Fruit fly (Drosophila melanogaster) whole organism, embryonic: ENCODE results near the gene CG15141.

Experiments used
- CG11085 ChIP-seq: fragments of 200-800 bp; sonication (Bioruptor generic); IDR thresholded peaks from 2 replicates; pipeline ENCODE4 v1.3.6; 2022; ENCODE audit warnings: missing biosample characterization, missing genetic modification characterization
- CG11695 ChIP-seq: fragments of 200-800 bp; sonication (Bioruptor generic); IDR thresholded peaks from 3 replicates; pipeline ENCODE4 v1.3.6; 2022; ENCODE audit warnings: missing biosample characterization, missing genetic modification characterization
- CG12659 ChIP-seq: fragments of 200-800 bp; sonication (Bioruptor generic); optimal IDR thresholded peaks from 3 replicates; lab custom pipeline; 2017; ENCODE audit warnings: mild to moderate bottlenecking, missing biosample characterization, missing genetic modification reagents, missing genetic modification characterization
- CG15011 ChIP-seq: fragments of 200-800 bp; sonication (Bioruptor generic); optimal IDR thresholded peaks from 3 replicates; lab custom pipeline; 2018; ENCODE audit warnings: missing biosample characterization, mild to moderate bottlenecking, missing genetic modification characterization
- CG16815 ChIP-seq: fragments of 200-800 bp; sonication (Bioruptor generic); optimal IDR thresholded peaks from 3 replicates; lab custom pipeline; 2017; ENCODE audit warnings: missing biosample characterization, mild to moderate bottlenecking, missing genetic modification characterization
- CG2199 ChIP-seq: fragments of 200-800 bp; sonication (Bioruptor generic); IDR thresholded peaks from 3 replicates; pipeline ENCODE4 v1.3.6; 2022; ENCODE audit warnings: missing biosample characterization, missing genetic modification characterization
- CG34376 ChIP-seq: fragments of 200-800 bp; sonication (Bioruptor generic); optimal IDR thresholded peaks from 2 replicates; lab custom pipeline; 2018; ENCODE audit warnings: missing biosample characterization, mild to moderate bottlenecking, missing genetic modification characterization
- CG6813 ChIP-seq: fragments of 200-800 bp; sonication (Bioruptor generic); optimal IDR thresholded peaks from 2 replicates; lab custom pipeline; 2017; ENCODE audit warnings: missing biosample characterization, missing genetic modification characterization, mild to moderate bottlenecking, moderate library complexity, missing genetic modification reagents
- CG7745 ChIP-seq: fragments of 200-800 bp; sonication (Bioruptor generic); optimal IDR thresholded peaks from 2 replicates; lab custom pipeline; 2018; ENCODE audit warnings: missing biosample characterization, mild to moderate bottlenecking, missing genetic modification characterization, moderate library complexity
- CG7928 ChIP-seq: fragments of 200-800 bp; sonication (Bioruptor generic); optimal IDR thresholded peaks from 2 replicates; lab custom pipeline; 2017; ENCODE audit warnings: missing biosample characterization, mild to moderate bottlenecking, missing genetic modification characterization
- CG7987 ChIP-seq: fragments of 200-800 bp; sonication (Bioruptor generic); optimal IDR thresholded peaks from 2 replicates; lab custom pipeline; 2018; ENCODE audit warnings: missing biosample characterization, mild to moderate bottlenecking, missing genetic modification characterization, moderate library complexity
- CG8281 ChIP-seq: fragments of 200-800 bp; sonication (Bioruptor generic); optimal IDR thresholded peaks from 2 replicates; lab custom pipeline; 2018; ENCODE audit warnings: missing biosample characterization, mild to moderate bottlenecking, missing genetic modification characterization, moderate library complexity
- CG9215 ChIP-seq: fragments of 200-800 bp; sonication (Bioruptor generic); IDR thresholded peaks from 2 replicates; pipeline ENCODE4 v1.3.6; 2022; ENCODE audit warnings: missing biosample characterization, missing genetic modification characterization
- CG9609 ChIP-seq: fragments of 200-800 bp; sonication (Bioruptor generic); optimal IDR thresholded peaks from 3 replicates; lab custom pipeline; 2016; ENCODE audit warnings: missing biosample characterization, missing genetic modification characterization
- Dll ChIP-seq: fragments of 200-800 bp; sonication (Bioruptor generic); IDR thresholded peaks from 4 replicates; pipeline ENCODE4 v1.3.6; 2022; ENCODE audit warnings: missing biosample characterization, missing genetic modification characterization; ENCODE audit not compliant: partially characterized antibody
- Doc3 ChIP-seq: fragments of 200-800 bp; sonication (Bioruptor generic); IDR thresholded peaks from 3 replicates; pipeline ENCODE4 v1.3.6; 2022; ENCODE audit warnings: missing biosample characterization, missing genetic modification characterization; ENCODE audit not compliant: partially characterized antibody
- GATAe ChIP-seq: fragments of 200-800 bp; sonication (Bioruptor generic); conservative IDR thresholded peaks from 2 replicates; pipeline ENCODE4 v1.3.6; 2022; ENCODE audit warnings: missing biosample characterization, missing genetic modification characterization
- Mad ChIP-seq: fragments of 200-800 bp; sonication (Bioruptor generic); optimal IDR thresholded peaks from 2 replicates; lab custom pipeline; 2016; ENCODE audit warnings: missing biosample characterization, missing genetic modification characterization
- Mes4 ChIP-seq: fragments of 200-800 bp; sonication (Bioruptor generic); optimal IDR thresholded peaks from 2 replicates; lab custom pipeline; 2016; ENCODE audit warnings: missing biosample characterization, missing genetic modification characterization
- NfI ChIP-seq: fragments of 200-800 bp; sonication (Bioruptor generic); optimal IDR thresholded peaks from 3 replicates; lab custom pipeline; 2018; ENCODE audit warnings: missing biosample characterization, mild to moderate bottlenecking, missing genetic modification characterization, moderate library complexity
- Oaz ChIP-seq: fragments of 200-800 bp; sonication (Bioruptor generic); IDR thresholded peaks from 2 replicates; pipeline ENCODE4 v1.3.6; 2022; ENCODE audit warnings: missing biosample characterization, missing genetic modification characterization
- Tbp ChIP-seq: fragments of >200 bp; optimal IDR thresholded peaks from 2 replicates; lab custom pipeline; 2018; ENCODE audit warnings: missing biosample characterization, missing genetic modification characterization
- Trl ChIP-seq, 3 experiments: fragments of >200 bp in 2 of 3; fragments of 200-800 bp in 1 of 3; sonication (Bioruptor generic) in 1 of 3; optimal IDR thresholded peaks; 2 replicates in 1 of 3; 3 replicates in 2 of 3; lab custom pipeline; 2016 to 2017; ENCODE audit warnings: missing biosample characterization in 1 of 3, missing genetic modification characterization in 1 of 3
- ac ChIP-seq: fragments of 200-800 bp; sonication (Bioruptor generic); optimal IDR thresholded peaks from 3 replicates; lab custom pipeline; 2017; ENCODE audit warnings: missing biosample characterization, mild to moderate bottlenecking, missing genetic modification characterization
- al ChIP-seq: fragments of 200-800 bp; sonication (Bioruptor generic); IDR thresholded peaks from 2 replicates; pipeline ENCODE4 v1.3.6; 2022; ENCODE audit warnings: missing biosample characterization, missing genetic modification characterization
- bab2 ChIP-seq: fragments of 200-800 bp; sonication (Bioruptor generic); optimal IDR thresholded peaks from 2 replicates; lab custom pipeline; 2016; ENCODE audit warnings: missing biosample characterization, missing genetic modification characterization
- chn ChIP-seq: fragments of 200-800 bp; sonication (Bioruptor generic); optimal IDR thresholded peaks from 2 replicates; lab custom pipeline; 2016; ENCODE audit warnings: missing biosample characterization, missing genetic modification characterization
- dm ChIP-seq: fragments of 200-800 bp; sonication (Bioruptor generic); optimal IDR thresholded peaks from 3 replicates; lab custom pipeline; 2016; ENCODE audit warnings: missing biosample characterization, missing genetic modification characterization
- ewg ChIP-seq: fragments of 200-800 bp; sonication (Bioruptor generic); optimal IDR thresholded peaks from 3 replicates; lab custom pipeline; 2017; ENCODE audit warnings: mild to moderate bottlenecking, missing biosample characterization, missing genetic modification reagents, missing genetic modification characterization
- exex ChIP-seq: fragments of 200-800 bp; sonication (Bioruptor generic); optimal IDR thresholded peaks from 4 replicates; lab custom pipeline; 2018; ENCODE audit warnings: missing biosample characterization, mild to moderate bottlenecking, missing genetic modification characterization, moderate library complexity
- gro ChIP-seq: fragments of 200-800 bp; sonication (Bioruptor generic); optimal IDR thresholded peaks from 2 replicates; lab custom pipeline; 2016; ENCODE audit warnings: missing biosample characterization, missing genetic modification characterization
- kay ChIP-seq: fragments of 200-800 bp; sonication (Bioruptor generic); optimal IDR thresholded peaks from 2 replicates; lab custom pipeline; 2016; ENCODE audit warnings: missing biosample characterization, missing genetic modification characterization
- lola ChIP-seq, 3 experiments: fragments of >200 bp in 2 of 3; fragments of 200-800 bp in 1 of 3; sonication (Bioruptor generic) in 1 of 3; optimal IDR thresholded peaks; 2 replicates each; lab custom pipeline; 2017 to 2019; ENCODE audit warnings: missing biosample characterization in 3 of 3, missing genetic modification characterization in 3 of 3, mild to moderate bottlenecking in 1 of 3, moderate library complexity in 1 of 3
- maf-S ChIP-seq: fragments of 200-800 bp; sonication (Bioruptor generic); optimal IDR thresholded peaks from 2 replicates; lab custom pipeline; 2016; ENCODE audit warnings: missing biosample characterization, missing genetic modification characterization
- mirr ChIP-seq: fragments of 200-800 bp; sonication (Bioruptor generic); optimal IDR thresholded peaks from 3 replicates; lab custom pipeline; 2018; ENCODE audit warnings: missing biosample characterization, mild to moderate bottlenecking, missing genetic modification characterization
- org-1 ChIP-seq: fragments of 200-800 bp; sonication (Bioruptor generic); optimal IDR thresholded peaks from 2 replicates; lab custom pipeline; 2017; ENCODE audit warnings: missing biosample characterization, missing genetic modification characterization
- pho ChIP-seq: fragments of 200-800 bp; sonication (Bioruptor generic); optimal IDR thresholded peaks from 2 replicates; lab custom pipeline; 2016; ENCODE audit warnings: missing biosample characterization, missing genetic modification characterization
- pita ChIP-seq: fragments of 200-800 bp; sonication (Bioruptor generic); optimal IDR thresholded peaks from 2 replicates; lab custom pipeline; 2017; ENCODE audit warnings: missing biosample characterization, mild to moderate bottlenecking, missing genetic modification characterization
- salm ChIP-seq: fragments of 200-800 bp; sonication (Bioruptor generic); optimal IDR thresholded peaks from 2 replicates; lab custom pipeline; 2018; ENCODE audit warnings: missing biosample characterization, mild to moderate bottlenecking, missing genetic modification characterization
- sens-2 ChIP-seq: fragments of 200-800 bp; sonication (Bioruptor generic); IDR thresholded peaks from 2 replicates; pipeline ENCODE4 v1.3.6; 2022; ENCODE audit warnings: missing biosample characterization, missing genetic modification characterization
- sob ChIP-seq: fragments of 200-800 bp; sonication (Bioruptor generic); IDR thresholded peaks from 2 replicates; pipeline ENCODE4 v1.3.6; 2022; ENCODE audit warnings: missing biosample characterization, missing genetic modification characterization
- stc ChIP-seq: fragments of 200-800 bp; sonication (Bioruptor generic); IDR thresholded peaks from 2 replicates; pipeline ENCODE4 v1.3.6; 2022; ENCODE audit warnings: missing biosample characterization, missing genetic modification characterization
- sug ChIP-seq: fragments of 200-800 bp; optimal IDR thresholded peaks from 2 replicates; lab custom pipeline; 2019; ENCODE audit warnings: missing biosample characterization, mild to moderate bottlenecking, missing genetic modification characterization, moderate library complexity
- usp ChIP-seq: fragments of >200 bp; optimal IDR thresholded peaks from 2 replicates; lab custom pipeline; 2017; ENCODE audit warnings: missing biosample characterization, missing genetic modification characterization

Gene CG15141

DNA sequence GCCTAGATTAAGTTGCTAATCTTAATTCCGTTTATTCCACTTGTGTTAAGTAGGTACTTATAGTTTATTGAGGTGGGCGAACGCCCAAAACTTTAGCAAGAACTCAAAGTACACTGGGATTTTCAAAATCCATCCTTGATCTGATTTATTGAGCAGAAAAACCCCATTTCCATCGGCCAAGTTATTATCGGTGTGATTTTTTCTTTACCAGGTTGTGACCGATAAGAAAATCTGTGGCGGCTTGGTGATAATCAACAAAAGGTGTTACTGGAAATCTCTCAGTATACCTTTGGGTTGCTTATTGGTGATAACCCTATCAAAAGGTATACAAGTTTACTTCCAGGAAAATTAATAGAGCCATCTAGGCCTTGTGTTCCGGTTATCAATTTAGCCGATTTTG, 10.0 kb downstream of the CG15141 start:
- TF ChIP-seq GATAe (GFP tag; lab: Robert Waterston, UW) (0 out of 2 replicates have a peak, but pooled peaks have one; percentile 34), Oaz (GFP tag; lab: Robert Waterston, UW) (no peak), CG7928 (GFP tag; lab: Kevin White, UChicago) (no peak), lola (GFP tag; optimal IDR thresholded peaks at IDR 0.05; lab: Kevin White, UChicago) (no peak), ac (no peak), mirr (GFP tag; lab: Kevin White, UChicago) (peak; percentile 64), CG15011 (GFP tag; lab: Kevin White, UChicago) (no peak), CG6813 (GFP tag; lab: Kevin White, UChicago) (no peak), stc (no peak), CG7987 (GFP tag; lab: Kevin White, UChicago) (no peak), CG9609 (GFP tag; lab: Kevin White, UChicago) (no peak), CG9215 (GFP tag; lab: Robert Waterston, UW) (no peak), Mad (GFP tag; lab: Kevin White, UChicago) (no peak), NfI (GFP tag; lab: Kevin White, UChicago) (no peak), sob (GFP tag; lab: Robert Waterston, UW) (no peak), al (GFP tag; lab: Robert Waterston, UW) (no peak), sug (tag; lab: Kevin White, UChicago) (peak; percentile 62), CG7745 (no peak), bab2 (GFP tag; lab: Kevin White, UChicago) (no peak), chn (no peak), dm (GFP tag; lab: Kevin White, UChicago) (no peak), ewg (no peak), Doc3 (GFP tag; lab: Robert Waterston, UW) (no peak), Tbp (no peak), Trl (optimal IDR thresholded peaks at IDR 0.05; lab: Kevin White, UChicago) (no peak), Trl (GFP tag; optimal IDR thresholded peaks at IDR 0.05; lab: Kevin White, UChicago) (no peak), org-1 (GFP tag; lab: Kevin White, UChicago) (no peak), CG2199 (no peak), salm (tag; lab: Kevin White, UChicago) (no peak), Mes4 (GFP tag; lab: Kevin White, UChicago) (no peak), maf-S (GFP tag; lab: Kevin White, UChicago) (no peak), pita (no peak), CG34376 (GFP tag; lab: Kevin White, UChicago) (peak; percentile 57), CG8281 (no peak), sens-2 (peak; percentile 49; the same call in 1 of the 2 replicates), CG11695 (GFP tag; lab: Robert Waterston, UW) (no peak), exex (tag; lab: Kevin White, UChicago) (peak; percentile 97), gro (peak; percentile 24), Dll (GFP tag; lab: Robert Waterston, UW) (no peak), CG11085 (no peak), CG16815 (GFP tag; lab: Kevin White, UChicago) (no peak), CG12659 (GFP tag; lab: Kevin White, UChicago) (no peak), pho (GFP tag; lab: Kevin White, UChicago) (no peak), usp (no peak), kay (GFP tag; lab: Kevin White, UChicago) (no peak)
